Fruit fly (Drosophila melanogaster): ENCODE results near the gene Uch-L5R.

The Uch-L5R gene

DNA sequence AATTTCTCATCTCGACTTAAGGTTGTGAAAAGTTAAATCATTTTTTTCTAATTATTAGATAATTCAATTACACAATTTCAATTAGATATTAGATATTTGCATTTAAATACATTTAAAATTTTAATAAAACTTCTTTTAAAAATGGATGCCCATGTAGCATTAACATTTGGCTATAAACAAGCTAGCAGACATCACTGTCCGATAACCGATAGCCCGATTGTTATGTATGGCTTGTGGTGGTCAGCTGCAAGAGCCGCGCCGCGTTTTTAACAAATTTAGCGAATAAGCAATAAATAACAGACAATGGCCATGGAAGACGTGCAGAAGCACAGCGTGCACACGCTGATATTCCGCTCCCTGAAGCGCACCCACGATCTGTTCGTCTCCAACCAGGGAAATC is 35.6 kb downstream of the Uch-L5R start, which contains the start of gene Tango4:
Gene Tango4 (plus strand): TSS at position 212 of the 400 bp plus-strand sequence.
- TF ChIP-seq svp (GFP tag) (peak; percentile 29), Eip75B (GFP tag; optimal IDR thresholded peaks at IDR 0.05) (no peak), CG15336 (GFP tag; IDR thresholded peaks at IDR 0.05) (no peak)

dm6 chrX:12018440-12019101 is 37.9 kb downstream of the Uch-L5R start, which contains the start of gene Lsm12a:
Gene Lsm12a, plus strand, starts transcription at chrX:12018640.
- no peak for TF ChIP-seq ss (GFP tag; optimal IDR thresholded peaks at IDR 0.05)
- TF ChIP-seq CG6163 (GFP tag; IDR thresholded peaks at IDR 0.05): 0 out of 3 replicates have a peak, but pooled peaks have one; percentile 12
- no peak for TF ChIP-seq Smox (GFP tag; optimal IDR thresholded peaks at IDR 0.05)
- TF ChIP-seq fd59A (GFP tag; optimal IDR thresholded peaks at IDR 0.05): no peak
- no peak for TF ChIP-seq Eip75B (GFP tag; optimal IDR thresholded peaks at IDR 0.05)
- TF ChIP-seq Eip93F (GFP tag; optimal IDR thresholded peaks at IDR 0.05): no peak
- TF ChIP-seq Ets21C (GFP tag; optimal IDR thresholded peaks at IDR 0.05): no peak
- TF ChIP-seq Ets96B (tag; optimal IDR thresholded peaks at IDR 0.05): no peak
- no peak for TF ChIP-seq OdsH (GFP tag; optimal IDR thresholded peaks at IDR 0.05)
- peak; percentile 88 for TF ChIP-seq Blimp-1 (GFP tag; optimal IDR thresholded peaks at IDR 0.05)
- no peak for TF ChIP-seq fd85E (GFP tag; optimal IDR thresholded peaks at IDR 0.05)
- TF ChIP-seq CG4318 (GFP tag; optimal IDR thresholded peaks at IDR 0.05): no peak
- no peak for TF ChIP-seq Hr39 (GFP tag; optimal IDR thresholded peaks at IDR 0.05)
- no peak for TF ChIP-seq net (GFP tag; optimal IDR thresholded peaks at IDR 0.05)
- no peak for TF ChIP-seq CG11294 (GFP tag; IDR thresholded peaks at IDR 0.05)
- TF ChIP-seq svp (GFP tag): peak; percentile 47
- TF ChIP-seq CG11762 (GFP tag; optimal IDR thresholded peaks at IDR 0.05; ENCODE audit: insufficient read depth): no peak
- TF ChIP-seq Sox15 (GFP tag; optimal IDR thresholded peaks at IDR 0.05): no peak
- no peak for TF ChIP-seq CG6276 (GFP tag; optimal IDR thresholded peaks at IDR 0.05)
- no peak for TF ChIP-seq CG3919 (GFP tag; optimal IDR thresholded peaks at IDR 0.05)

DNA sequence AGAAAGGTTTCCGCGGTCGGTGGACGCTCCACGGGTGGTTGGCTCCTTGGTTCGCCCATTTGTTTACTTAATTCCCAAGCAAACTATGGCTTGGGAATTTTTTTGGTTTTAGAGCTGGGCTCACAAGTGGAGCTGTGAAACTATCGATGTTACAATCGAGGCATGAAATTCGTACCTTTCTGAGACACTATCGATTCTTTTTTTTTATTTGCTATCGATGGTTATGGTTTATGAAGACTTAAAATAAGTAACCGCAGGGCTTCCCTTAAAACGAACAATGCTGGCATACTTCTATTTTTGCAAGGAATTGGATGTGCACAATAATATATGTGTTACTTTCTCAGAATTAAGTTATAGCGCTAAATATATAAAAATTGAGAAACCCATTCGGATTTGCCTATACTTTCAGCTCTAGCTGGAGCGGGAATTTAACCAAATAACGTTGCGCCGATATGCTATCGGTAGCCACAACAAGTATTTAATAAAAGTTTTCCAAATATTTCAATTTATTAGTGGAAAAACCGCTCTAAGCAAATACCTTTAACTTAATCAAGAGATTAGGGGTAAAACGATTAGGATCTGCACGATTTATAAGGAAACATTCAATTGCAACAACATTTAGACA is 38.5 kb downstream of the Uch-L5R start, which contains the start of gene Chrac-16:
Gene Chrac-16 (minus strand): TSS at position 147 of the 625 bp plus-strand sequence.
- TF ChIP-seq svp (GFP tag) (peak; percentile 56), fkh (GFP tag; optimal IDR thresholded peaks at IDR 0.05) (peak; percentile 2), CG15336 (GFP tag; IDR thresholded peaks at IDR 0.05) (no peak), Ets21C (GFP tag; optimal IDR thresholded peaks at IDR 0.05) (no peak), CG32006 (GFP tag; optimal IDR thresholded peaks at IDR 0.05) (no peak)

- peak; percentile 72 for TF ChIP-seq pdm3 (GFP tag; optimal IDR thresholded peaks at IDR 0.05)
- TF ChIP-seq Lpt (GFP tag; optimal IDR thresholded peaks at IDR 0.05): no peak
- TF ChIP-seq CG32006 (GFP tag; optimal IDR thresholded peaks at IDR 0.05): peak; percentile 56
- peak; percentile 45 for TF ChIP-seq Ets21C (GFP tag; optimal IDR thresholded peaks at IDR 0.05)
- TF ChIP-seq Hr38 (GFP tag; optimal IDR thresholded peaks at IDR 0.05): no peak
- peak; percentile 15 for TF ChIP-seq fd59A (GFP tag; optimal IDR thresholded peaks at IDR 0.05)
- peak; percentile 75 for TF ChIP-seq lz (GFP tag; optimal IDR thresholded peaks at IDR 0.05)
- no peak for TF ChIP-seq CG1621 (tag; optimal IDR thresholded peaks at IDR 0.05)
- no peak for TF ChIP-seq CG6276 (GFP tag; optimal IDR thresholded peaks at IDR 0.05)
- peak; percentile 84 for TF ChIP-seq CG8319 (GFP tag; optimal IDR thresholded peaks at IDR 0.05)
- peak; percentile 50 for TF ChIP-seq Ets96B (tag; optimal IDR thresholded peaks at IDR 0.05)
- peak; percentile 78 for TF ChIP-seq Met (GFP tag; optimal IDR thresholded peaks at IDR 0.05)
- TF ChIP-seq CG31627 (GFP tag; optimal IDR thresholded peaks at IDR 0.05): peak; percentile 56
- TF ChIP-seq CG3919 (GFP tag; optimal IDR thresholded peaks at IDR 0.05): peak; percentile 73
- peak; percentile 52 for TF ChIP-seq Hr39 (GFP tag; optimal IDR thresholded peaks at IDR 0.05)
- TF ChIP-seq CG6792 (GFP tag; optimal IDR thresholded peaks at IDR 0.05): peak; percentile 64
- TF ChIP-seq eg (GFP tag; IDR thresholded peaks at IDR 0.05): peak; percentile 55
- peak; percentile 50 for TF ChIP-seq CG8632 (GFP tag; optimal IDR thresholded peaks at IDR 0.05)
- peak; percentile 54 for TF ChIP-seq CG6808 (GFP tag; optimal IDR thresholded peaks at IDR 0.05)
- no peak for TF ChIP-seq dac (GFP tag; optimal IDR thresholded peaks at IDR 0.05)
- TF ChIP-seq Smox (GFP tag; optimal IDR thresholded peaks at IDR 0.05): peak; percentile 80
- TF ChIP-seq Gug (GFP tag; IDR thresholded peaks at IDR 0.05): 0 out of 2 replicates have a peak, but pooled peaks have one; percentile 14
- TF ChIP-seq spab (GFP tag; optimal IDR thresholded peaks at IDR 0.05): peak; percentile 37
- peak; percentile 6 to 51 for TF ChIP-seq salr (GFP tag; optimal IDR thresholded peaks at IDR 0.05)
- peak; percentile 33 for TF ChIP-seq dsx (GFP tag; optimal IDR thresholded peaks at IDR 0.05; ENCODE audit: poor library complexity, severe bottlenecking)
- peak; percentile 45 for TF ChIP-seq Blimp-1 (GFP tag; optimal IDR thresholded peaks at IDR 0.05)
- peak; percentile 13 for TF ChIP-seq CG6854 (GFP tag; optimal IDR thresholded peaks at IDR 0.05)
- peak in 1 of 2 experiments; percentile 73 for TF ChIP-seq ss (GFP tag; optimal IDR thresholded peaks at IDR 0.05)
Observed at dm6 chrX:12014800-12015389, 41.5 kb downstream of the Uch-L5R start.

Data from whole organism, prepupa.